Fruit fly (Drosophila melanogaster): ENCODE measurements around the gene Yp3.
A peak's percentile ranks its signal among the peaks of the same experiment; 100 is the strongest.

Yp3 gene

DNA sequence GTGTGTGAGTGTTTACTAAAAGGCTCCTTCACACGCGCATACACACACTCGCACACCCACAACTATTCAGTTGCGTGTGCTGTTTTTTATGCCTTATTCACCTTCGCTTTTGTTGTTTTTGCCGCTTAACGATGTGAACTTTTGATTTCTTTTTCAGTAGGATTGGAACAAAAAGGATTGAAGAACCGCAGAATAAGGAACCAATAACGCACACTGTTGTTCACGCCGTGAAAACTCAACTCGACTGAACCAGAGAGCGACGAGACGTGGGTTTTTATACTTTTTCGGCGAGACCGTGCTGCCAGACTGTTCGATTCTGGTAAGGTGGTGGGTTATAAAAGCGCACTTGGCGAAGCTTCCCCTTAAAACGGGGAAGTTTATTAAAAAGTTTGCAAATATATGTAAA, 4.2 kb upstream of the Yp3 start, which contains the start of gene Pdcd4 (continued):
- peak; percentile 10 for TF ChIP-seq grau (tag; optimal IDR thresholded peaks at IDR 0.05)
- no peak for TF ChIP-seq bowl (GFP tag; IDR thresholded peaks at IDR 0.05)
- TF ChIP-seq pfk (GFP tag; optimal IDR thresholded peaks at IDR 0.05), result peak; percentile 4
- TF ChIP-seq vnd (GFP tag; IDR thresholded peaks at IDR 0.05; ENCODE audit: partially characterized antibody), result no peak
- TF ChIP-seq CG4617 (GFP tag; optimal IDR thresholded peaks at IDR 0.05; ENCODE audit: borderline replicate concordance), result no peak
- no peak for TF ChIP-seq CG8478 (optimal IDR thresholded peaks at IDR 0.05)
- TF ChIP-seq YL-1 (GFP tag; optimal IDR thresholded peaks at IDR 0.05), result peak; percentile 38
- TF ChIP-seq CG14441 (GFP tag; IDR thresholded peaks at IDR 0.05), result no peak
- TF ChIP-seq E2f2 (GFP tag; IDR thresholded peaks at IDR 0.05), result peak; percentile 40; the same call in 1 of the 2 replicates
- no peak for TF ChIP-seq tll (GFP tag; optimal IDR thresholded peaks at IDR 0.05)
- no peak for TF ChIP-seq esg (GFP tag; conservative IDR thresholded peaks at IDR 0.05)
- TF ChIP-seq kah (GFP tag; optimal IDR thresholded peaks at IDR 0.05), result no peak
- TF ChIP-seq CG13123 (GFP tag; optimal IDR thresholded peaks at IDR 0.05), result no peak
- no peak for TF ChIP-seq dimm (GFP tag; IDR thresholded peaks at IDR 0.05)
- TF ChIP-seq ranshi (GFP tag; IDR thresholded peaks at IDR 0.05), result no peak
- no peak for TF ChIP-seq H2.0 (GFP tag; IDR thresholded peaks at IDR 0.05)
- no peak for TF ChIP-seq Max (GFP tag; optimal IDR thresholded peaks at IDR 0.05)
- TF ChIP-seq MTF-1 (GFP tag; optimal IDR thresholded peaks at IDR 0.05; ENCODE audit: borderline replicate concordance), result no peak
- TF ChIP-seq CG3407 (GFP tag; optimal IDR thresholded peaks at IDR 0.05), result no peak
- no peak for TF ChIP-seq CG10462 (GFP tag; optimal IDR thresholded peaks at IDR 0.05)
- TF ChIP-seq ind (GFP tag; optimal IDR thresholded peaks at IDR 0.05), result no peak
- TF ChIP-seq CG33213 (GFP tag; optimal IDR thresholded peaks at IDR 0.05), result peak; percentile 45
- no peak for TF ChIP-seq Hr39 (optimal IDR thresholded peaks at IDR 0.05)
- TF ChIP-seq wek (GFP tag; optimal IDR thresholded peaks at IDR 0.05), result peak; percentile 24
- TF ChIP-seq eve (GFP tag; optimal IDR thresholded peaks at IDR 0.05), result peak in 1 of 2 experiments; percentile 16
- TF ChIP-seq gfzf (GFP tag; optimal IDR thresholded peaks at IDR 0.05), result peak; percentile 37
- TF ChIP-seq Atf-2 (GFP tag; optimal IDR thresholded peaks at IDR 0.05), result no peak
- TF ChIP-seq Sry-β (GFP tag; optimal IDR thresholded peaks at IDR 0.05), result no peak
- TF ChIP-seq exex (tag; optimal IDR thresholded peaks at IDR 0.05), result no peak
- TF ChIP-seq gce (GFP tag; IDR thresholded peaks at IDR 0.05), result no peak
- no peak for TF ChIP-seq Atf3 (GFP tag; optimal IDR thresholded peaks at IDR 0.05)
- 0 out of 4 replicates have a peak, but pooled peaks have one; percentile 26 for TF ChIP-seq Gug (GFP tag; IDR thresholded peaks at IDR 0.05)
- TF ChIP-seq CG12071 (GFP tag; optimal IDR thresholded peaks at IDR 0.05), result no peak
- no peak for TF ChIP-seq p53 (GFP tag; optimal IDR thresholded peaks at IDR 0.05)
- TF ChIP-seq Six4 (GFP tag; optimal IDR thresholded peaks at IDR 0.05), result no peak
- no peak for TF ChIP-seq CG10274 (GFP tag; optimal IDR thresholded peaks at IDR 0.05)
- no peak for TF ChIP-seq CG10959 (GFP tag; IDR thresholded peaks at IDR 0.05)
- TF ChIP-seq CG33557 (GFP tag; optimal IDR thresholded peaks at IDR 0.05), result no peak
- TF ChIP-seq CG43689 (GFP tag; IDR thresholded peaks at IDR 0.05), result no peak
- TF ChIP-seq cg (GFP tag; optimal IDR thresholded peaks at IDR 0.05), result peak; percentile 47
- TF ChIP-seq lab (GFP tag; optimal IDR thresholded peaks at IDR 0.05), result peak; percentile 4
- TF ChIP-seq abd-A (tag; optimal IDR thresholded peaks at IDR 0.05), result peak; percentile 32
- peak; percentile 25 for TF ChIP-seq sug (tag; optimal IDR thresholded peaks at IDR 0.05)
- no peak for TF ChIP-seq ems (GFP tag; optimal IDR thresholded peaks at IDR 0.05)
- no peak for TF ChIP-seq Adf1 (GFP tag; IDR thresholded peaks at IDR 0.05)
- TF ChIP-seq CG11696 (GFP tag; IDR thresholded peaks at IDR 0.05), result no peak
- TF ChIP-seq slbo (GFP tag; IDR thresholded peaks at IDR 0.05), result no peak
- TF ChIP-seq gsb (GFP tag; IDR thresholded peaks at IDR 0.05), result no peak
- TF ChIP-seq Asciz (GFP tag; optimal IDR thresholded peaks at IDR 0.05), result no peak
- no peak for TF ChIP-seq CG17912 (GFP tag; optimal IDR thresholded peaks at IDR 0.05)
- no peak for TF ChIP-seq CG12942 (GFP tag; optimal IDR thresholded peaks at IDR 0.05)
- no peak for TF ChIP-seq jumu (GFP tag; optimal IDR thresholded peaks at IDR 0.05)
- no peak for TF ChIP-seq sim (GFP tag; IDR thresholded peaks at IDR 0.05)
